Worm (Caenorhabditis elegans) whole organism, mixed stage, embryonic: ENCODE results near the gene C03C10.5.

ENCODE experiments used
- M03D4.4 ChIP-seq: sonication (generic microtip); optimal IDR thresholded peaks from 2 replicates; lab custom pipeline; 2017; ENCODE audit warnings: mild to moderate bottlenecking, missing genetic modification characterization, missing compliant biosample characterization
- elt-1 ChIP-seq: sonication (generic microtip); optimal IDR thresholded peaks from 2 replicates; lab custom pipeline; 2017; ENCODE audit warnings: missing genetic modification characterization, mild to moderate bottlenecking, missing compliant biosample characterization, antibody characterized with exemption, moderate library complexity, borderline replicate concordance; ENCODE audit not compliant: insufficient read depth
- elt-3 ChIP-seq: fragments of 150-350 bp; optimal IDR thresholded peaks from 2 replicates; lab custom pipeline; 2014; ENCODE audit warnings: missing biosample characterization, missing genetic modification characterization
- lin-13 ChIP-seq: fragments of 150-350 bp; optimal IDR thresholded peaks from 2 replicates; lab custom pipeline; 2014; ENCODE audit warnings: missing biosample characterization, missing genetic modification characterization
- lsy-2 ChIP-seq: fragments of 150-350 bp; optimal IDR thresholded peaks from 2 replicates; lab custom pipeline; 2014; ENCODE audit warnings: missing biosample characterization, missing genetic modification characterization
- nhr-2 ChIP-seq: fragments of 150-350 bp; optimal IDR thresholded peaks from 2 replicates; lab custom pipeline; 2014; ENCODE audit warnings: missing biosample characterization, missing genetic modification characterization
- nhr-28 ChIP-seq: fragments of 150-350 bp; optimal IDR thresholded peaks from 2 replicates; lab custom pipeline; 2014; ENCODE audit warnings: missing biosample characterization, missing genetic modification characterization
- snpc-4 ChIP-seq: fragments of 150-350 bp; optimal IDR thresholded peaks from 2 replicates; lab custom pipeline; 2014; ENCODE audit warnings: missing biosample characterization, missing genetic modification characterization
- unc-62 ChIP-seq: fragments of 150-350 bp; optimal IDR thresholded peaks from 2 replicates; lab custom pipeline; 2014; ENCODE audit warnings: missing biosample characterization, missing genetic modification reagents, missing genetic modification characterization
- zip-8 ChIP-seq: fragments of 150-350 bp; optimal IDR thresholded peaks from 2 replicates; lab custom pipeline; 2014; ENCODE audit warnings: missing biosample characterization, missing genetic modification characterization
- ztf-11 ChIP-seq: fragments of 150-350 bp; optimal IDR thresholded peaks from 2 replicates; lab custom pipeline; 2014; ENCODE audit warnings: missing biosample characterization, missing genetic modification characterization

DNA sequence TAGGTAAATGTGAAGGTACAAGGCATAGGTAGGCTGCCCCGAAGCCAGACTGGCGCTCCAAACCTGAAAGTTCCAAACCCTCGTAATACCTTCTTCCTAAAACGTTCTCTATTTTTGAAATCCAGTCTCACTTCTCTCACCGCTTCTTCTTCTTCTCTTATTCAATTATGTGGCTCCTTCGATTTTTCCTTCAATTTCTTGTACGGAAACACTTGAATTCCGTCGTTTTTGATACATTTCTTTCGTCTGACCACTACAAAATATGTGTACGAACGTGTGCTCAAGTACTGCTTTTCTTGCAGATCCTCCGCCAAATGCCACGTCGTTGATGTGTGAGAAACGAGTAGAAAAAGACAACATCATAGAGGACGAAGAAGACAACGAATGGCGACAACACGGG, 25.6 kb downstream of the C03C10.5 start, which contains the start of gene unc-79:
- TF ChIP-seq nhr-28 (tag; lab: Kevin White, UChicago) (no peak), snpc-4 (tag; lab: Kevin White, UChicago) (no peak), ztf-11 (tag; lab: Kevin White, UChicago) (no peak), zip-8 (tag; lab: Kevin White, UChicago) (no peak), nhr-2 (no peak), lsy-2 (no peak), unc-62 (no peak), M03D4.4 (tag; lab: Kevin White, UChicago) (no peak), lin-13 (no peak), elt-3 (no peak), elt-1 (tag; lab: Kevin White, UChicago) (no peak)
